Worm (Caenorhabditis elegans) whole organism, mixed stage, embryonic: ENCODE results near the gene snx-6.

ENCODE experiments used
- M03D4.4 ChIP-seq: sonication (generic microtip); optimal IDR thresholded peaks from 2 replicates; lab custom pipeline; 2017; ENCODE audit warnings: mild to moderate bottlenecking, missing genetic modification characterization, missing compliant biosample characterization
- blmp-1 ChIP-seq: fragments of 150-350 bp; optimal IDR thresholded peaks from 2 replicates; lab custom pipeline; 2014; ENCODE audit warnings: missing biosample characterization, missing genetic modification characterization
- ces-1 ChIP-seq: fragments of 150-350 bp; optimal IDR thresholded peaks from 2 replicates; lab custom pipeline; 2014; ENCODE audit warnings: missing biosample characterization, missing genetic modification reagents, missing genetic modification characterization
- elt-3 ChIP-seq: fragments of 150-350 bp; optimal IDR thresholded peaks from 2 replicates; lab custom pipeline; 2014; ENCODE audit warnings: missing biosample characterization, missing genetic modification characterization
- lin-32 ChIP-seq: fragments of 200-800 bp; sonication (Bioruptor generic); optimal IDR thresholded peaks from 2 replicates; lab custom pipeline; 2018; ENCODE audit warnings: mild to moderate bottlenecking, missing genetic modification characterization, missing compliant biosample characterization
- nhr-12 ChIP-seq: fragments of 150-350 bp; optimal IDR thresholded peaks from 2 replicates; lab custom pipeline; 2014; ENCODE audit warnings: missing biosample characterization, missing genetic modification characterization

DNA sequence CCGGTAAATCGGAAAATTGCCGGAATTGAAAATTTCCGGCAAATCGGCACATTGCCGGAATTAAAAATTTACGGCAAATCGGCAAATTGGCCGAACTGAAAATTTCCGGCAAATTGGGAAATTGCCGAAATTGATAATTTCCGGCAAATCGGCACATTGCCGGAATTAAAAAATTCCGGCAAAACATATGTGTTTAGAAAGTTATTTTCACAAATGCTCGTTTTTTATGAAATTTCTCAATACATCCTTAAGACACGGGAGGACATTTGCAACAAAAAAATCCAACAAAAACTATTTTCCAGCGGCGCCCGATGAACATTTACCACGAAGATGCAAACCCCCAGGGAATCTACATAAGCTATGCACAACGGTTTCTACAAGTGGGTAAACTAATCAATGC is 61.2 kb downstream of the snx-6 start, which contains the start of gene C06H5.8:
- TF ChIP-seq M03D4.4 (tag; lab: Kevin White, UChicago) (no peak), ces-1 (GFP tag; lab: Kevin White, UChicago) (no peak), nhr-12 (no peak), lin-32 (GFP tag; lab: Kevin White, UChicago) (no peak), elt-3 (no peak), blmp-1 (tag; lab: Kevin White, UChicago) (no peak)
